Worm (Caenorhabditis elegans) whole organism, L1 larva: Measurements from ENCODE around the gene sri-42.

Experiments
- C16A3.4 ChIP-seq: fragments of 150-350 bp; optimal IDR thresholded peaks from 2 replicates; lab custom pipeline; 2014; ENCODE audit warnings: missing biosample characterization, missing genetic modification characterization
- Y116A8C.19 ChIP-seq: sonication (generic microtip); optimal IDR thresholded peaks from 2 replicates; lab custom pipeline; 2016; ENCODE audit warnings: missing compliant biosample characterization, missing genetic modification characterization, borderline replicate concordance
- aly-2 ChIP-seq: fragments of 150-350 bp; optimal IDR thresholded peaks from 2 replicates; lab custom pipeline; 2014; ENCODE audit warnings: missing biosample characterization, missing genetic modification characterization
- ces-1 ChIP-seq: fragments of 150-350 bp; optimal IDR thresholded peaks from 2 replicates; lab custom pipeline; 2014; ENCODE audit warnings: missing biosample characterization, missing genetic modification reagents, missing genetic modification characterization
- dpl-1 ChIP-seq, 3 experiments: fragments of 150-350 bp in 2 of 3; sonication (generic microtip) in 1 of 3; optimal IDR thresholded peaks; 2 replicates each; lab custom pipeline; 2014 to 2017; ENCODE audit warnings: missing biosample characterization in 3 of 3, missing genetic modification characterization in 3 of 3, missing genetic modification reagents in 3 of 3
- dsc-1 ChIP-seq: sonication (generic microtip); optimal IDR thresholded peaks from 2 replicates; lab custom pipeline; 2016; ENCODE audit warnings: mild to moderate bottlenecking, missing genetic modification characterization, missing compliant biosample characterization
- efl-1 ChIP-seq, 4 experiments: fragments of 150-350 bp; optimal IDR thresholded peaks in 3 of 4; peaks in 1 of 4; 1 replicate in 1 of 4; 2 replicates in 3 of 4; lab custom pipeline; 2014; ENCODE audit warnings: missing biosample characterization in 2 of 4, missing genetic modification characterization in 2 of 4, missing genetic modification reagents in 2 of 4
- efl-3 ChIP-seq: fragments of 200-800 bp; sonication (Bioruptor generic); optimal IDR thresholded peaks from 2 replicates; lab custom pipeline; 2018; ENCODE audit warnings: mild to moderate bottlenecking, missing genetic modification characterization, missing compliant biosample characterization
- elt-2 ChIP-seq: sonication (generic microtip); optimal IDR thresholded peaks from 2 replicates; lab custom pipeline; 2016; ENCODE audit warnings: missing genetic modification characterization, mild to moderate bottlenecking, inconsistent platforms, missing compliant biosample characterization, missing genetic modification reagents
- fkh-8 ChIP-seq: sonication (generic microtip); optimal IDR thresholded peaks from 2 replicates; lab custom pipeline; 2016; ENCODE audit warnings: mild to moderate bottlenecking, missing genetic modification characterization, missing compliant biosample characterization
- grh-1 ChIP-seq: fragments of 200-800 bp; sonication (Bioruptor generic); IDR thresholded peaks from 2 replicates; pipeline ENCODE4 v1.3.6; 2022; ENCODE audit warnings: missing genetic modification reagents, missing genetic modification characterization, missing compliant biosample characterization
- hlh-17 ChIP-seq: fragments of 200-800 bp; sonication (Bioruptor generic); optimal IDR thresholded peaks from 2 replicates; lab custom pipeline; 2018; ENCODE audit warnings: missing genetic modification characterization, mild to moderate bottlenecking, missing compliant biosample characterization, moderate library complexity, borderline replicate concordance
- hlh-4 ChIP-seq: sonication (generic microtip); optimal IDR thresholded peaks from 2 replicates; lab custom pipeline; 2016; ENCODE audit warnings: mild to moderate bottlenecking, missing genetic modification characterization, missing compliant biosample characterization
- irx-1 ChIP-seq: sonication (generic microtip); optimal IDR thresholded peaks from 2 replicates; lab custom pipeline; 2016; ENCODE audit warnings: missing genetic modification characterization, missing compliant biosample characterization
- jun-1 ChIP-seq: fragments of 150-350 bp; optimal IDR thresholded peaks from 2 replicates; lab custom pipeline; 2014; ENCODE audit warnings: missing biosample characterization, missing genetic modification reagents, missing genetic modification characterization
- lin-15B ChIP-seq: fragments of 150-350 bp; sonication (generic microtip); optimal IDR thresholded peaks from 3 replicates; lab custom pipeline; 2014; ENCODE audit warnings: missing biosample characterization, missing genetic modification characterization
- lin-35 ChIP-seq, 2 experiments: fragments of 150-350 bp; optimal IDR thresholded peaks; 2 replicates each; lab custom pipeline; 2014; ENCODE audit warnings: missing biosample characterization in 2 of 2, missing genetic modification characterization in 2 of 2, missing genetic modification reagents in 2 of 2
- lsy-2 ChIP-seq, 2 experiments: fragments of 150-350 bp; optimal IDR thresholded peaks; 2 replicates each; lab custom pipeline; 2014; ENCODE audit warnings: missing biosample characterization in 2 of 2, missing genetic modification characterization in 2 of 2
- mdl-1 ChIP-seq, 2 experiments: fragments of 150-350 bp; optimal IDR thresholded peaks; 2 replicates each; lab custom pipeline; 2014 to 2017; ENCODE audit warnings: missing biosample characterization in 2 of 2, missing genetic modification characterization in 2 of 2, inconsistent platforms in 1 of 2
- nhr-237 ChIP-seq: fragments of 150-350 bp; optimal IDR thresholded peaks from 2 replicates; lab custom pipeline; 2014; ENCODE audit warnings: missing biosample characterization, missing genetic modification characterization
- pag-3 ChIP-seq: sonication (generic microtip); optimal IDR thresholded peaks from 2 replicates; lab custom pipeline; 2017; ENCODE audit warnings: missing genetic modification characterization, mild to moderate bottlenecking, missing compliant biosample characterization, antibody characterized with exemption, borderline replicate concordance; ENCODE audit not compliant: insufficient read depth
- snu-23 ChIP-seq: sonication (generic microtip); optimal IDR thresholded peaks from 2 replicates; lab custom pipeline; 2016; ENCODE audit warnings: missing genetic modification characterization, missing compliant biosample characterization
- unc-130 ChIP-seq: fragments of 150-350 bp; optimal IDR thresholded peaks from 2 replicates; lab custom pipeline; 2017; ENCODE audit warnings: missing biosample characterization, missing genetic modification characterization, inconsistent platforms
- unc-62 ChIP-seq: fragments of 150-350 bp; optimal IDR thresholded peaks from 2 replicates; lab custom pipeline; 2014; ENCODE audit warnings: missing biosample characterization, missing genetic modification reagents, missing genetic modification characterization
- unc-86 ChIP-seq: sonication (generic microtip); optimal IDR thresholded peaks from 2 replicates; lab custom pipeline; 2016; ENCODE audit warnings: missing genetic modification characterization, missing compliant biosample characterization
- unc-98 ChIP-seq: fragments of 200-800 bp; sonication (Bioruptor generic); IDR thresholded peaks from 2 replicates; pipeline ENCODE4 v1.3.6; 2022; ENCODE audit warnings: missing genetic modification characterization, missing compliant biosample characterization
- zip-4 ChIP-seq: fragments of 200-800 bp; sonication (Bioruptor generic); optimal IDR thresholded peaks from 2 replicates; lab custom pipeline; 2018; ENCODE audit warnings: mild to moderate bottlenecking, missing genetic modification characterization, moderate library complexity, missing compliant biosample characterization

Gene sri-42

DNA sequence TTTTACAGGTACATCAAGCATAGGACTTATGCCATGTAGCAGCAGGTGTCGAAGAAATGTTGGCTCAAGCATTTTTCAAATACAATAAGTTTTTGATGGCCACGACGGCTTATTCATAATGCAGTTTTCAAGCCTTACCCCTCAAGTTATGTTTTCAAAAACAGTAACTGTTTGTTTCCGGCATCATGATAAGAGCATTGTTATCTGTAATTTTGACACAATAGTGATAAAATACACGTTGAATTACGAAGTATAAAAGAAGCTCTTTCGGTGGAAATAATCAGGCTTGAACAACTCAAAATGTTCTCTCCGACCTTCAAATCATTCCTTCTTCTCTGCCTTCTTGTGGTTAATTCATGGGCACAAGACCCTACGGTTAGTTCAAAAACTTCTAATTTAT lies 40.7 kb downstream of the sri-42 start, which contains the start of gene clec-121:
TSS of gene clec-121 (plus strand) at position 301 of the 400 bp plus-strand sequence.
- TF ChIP-seq unc-86 (tag; lab: Kevin White, UChicago): no peak
- TF ChIP-seq unc-98: no peak
- no peak for TF ChIP-seq pag-3
- TF ChIP-seq nhr-237 (tag; lab: Kevin White, UChicago): no peak

DNA sequence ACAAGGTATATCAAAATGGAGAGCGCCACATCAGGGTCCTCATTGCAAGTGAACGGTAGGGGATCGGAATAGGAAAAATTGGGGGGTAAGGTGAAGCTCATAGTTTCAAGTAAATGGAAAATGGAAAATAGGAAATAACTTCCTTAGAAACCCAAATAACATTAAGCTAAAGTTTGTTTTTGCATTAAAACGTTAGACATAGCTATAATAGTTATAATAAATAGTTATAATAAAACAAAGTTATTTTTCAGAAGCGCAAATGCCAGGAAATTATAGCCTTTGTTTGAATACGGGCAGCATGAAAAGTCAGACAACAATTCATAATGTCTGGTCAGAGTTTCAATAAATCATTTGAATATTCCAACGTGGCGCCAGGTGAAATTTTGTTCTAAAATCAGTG lies 42.2 kb downstream of the sri-42 start, which contains the start of gene srg-24:
TSS of gene srg-24 (minus strand) at position 101 of the 400 bp plus-strand sequence.
- TF ChIP-seq mdl-1 (tag; optimal IDR thresholded peaks at IDR 0.05; lab: Kevin White, UChicago): no peak
- TF ChIP-seq elt-2 (tag; lab: Kevin White, UChicago): no peak
- TF ChIP-seq grh-1: no peak

ce11 chrII:3096857-3097256 lies 45.9 kb downstream of the sri-42 start, which contains the start of gene Y25C1A.14:
Gene Y25C1A.14 (minus strand): TSS chrII:3096957.
- no peak for TF ChIP-seq dpl-1 (GFP tag; optimal IDR thresholded peaks at IDR 0.05; lab: Kevin White, UChicago)
- TF ChIP-seq, all 84 proteins: peak for 0

ce11 chrII:3096060-3096459 lies 46.7 kb downstream of the sri-42 start, which contains the start of gene srg-23:
Gene srg-23 (minus strand): TSS chrII:3096160.
- TF ChIP-seq dsc-1 (no peak), lin-15B (tag; lab: Kevin White, UChicago) (no peak), efl-3 (GFP tag; lab: Kevin White, UChicago) (no peak), hlh-17 (GFP tag; lab: Kevin White, UChicago) (no peak), lsy-2 (tag; optimal IDR thresholded peaks at IDR 0.05; lab: Kevin White, UChicago) (no peak), unc-62 (no peak), Y116A8C.19 (tag; lab: Kevin White, UChicago) (no peak), ces-1 (GFP tag; lab: Kevin White, UChicago) (no peak), zip-4 (no peak), unc-130 (tag; lab: Kevin White, UChicago) (no peak), grh-1 (no peak), jun-1 (tag; lab: Kevin White, UChicago) (no peak), aly-2 (tag; lab: Kevin White, UChicago) (no peak), lin-35 (GFP tag; optimal IDR thresholded peaks at IDR 0.05; lab: Kevin White, UChicago) (no peak), snu-23 (GFP tag; lab: Kevin White, UChicago) (no peak), C16A3.4 (tag; lab: Kevin White, UChicago) (no peak)

ce11 chrII:3093352-3093751 lies 49.4 kb downstream of the sri-42 start, which contains the start of gene srg-22:
Gene srg-22 (minus strand): TSS chrII:3093452.
- TF ChIP-seq hlh-4 (tag; lab: Kevin White, UChicago) (peak; percentile 7), dpl-1 (GFP tag; optimal IDR thresholded peaks at IDR 0.05; lab: Kevin White, UChicago) (no peak)

ce11 chrII:3091268-3091667 lies 51.5 kb downstream of the sri-42 start, which contains the start of gene srg-21:
Gene srg-21 (minus strand): TSS chrII:3091368.
- no peak for TF ChIP-seq irx-1
- TF ChIP-seq elt-2 (tag; lab: Kevin White, UChicago): no peak
- TF ChIP-seq fkh-8: no peak
- TF ChIP-seq efl-1 (optimal IDR thresholded peaks at IDR 0.05; lab: Kevin White, UChicago): no peak
- TF ChIP-seq efl-1 (GFP tag; optimal IDR thresholded peaks at IDR 0.05 in 1 of 2; lab: Kevin White, UChicago): peak in 1 of 2 experiments; percentile 4
- TF ChIP-seq, all 84 proteins: peak for 1
